Worm (Caenorhabditis elegans) whole organism, L3 larva: ENCODE data around the gene nsun-5.

Experiments used
- daf-12 ChIP-seq: fragments of 150-350 bp; optimal IDR thresholded peaks from 2 replicates; lab custom pipeline; 2014; ENCODE audit warnings: missing biosample characterization, missing genetic modification reagents, missing genetic modification characterization
- nhr-23 ChIP-seq: fragments of 150-350 bp; optimal IDR thresholded peaks from 2 replicates; lab custom pipeline; 2014; ENCODE audit warnings: missing biosample characterization, missing genetic modification reagents, missing genetic modification characterization
- nhr-28 ChIP-seq: fragments of 150-350 bp; optimal IDR thresholded peaks from 2 replicates; lab custom pipeline; 2014; ENCODE audit warnings: missing biosample characterization, missing genetic modification characterization
- nhr-43 ChIP-seq: sonication (generic microtip); optimal IDR thresholded peaks from 2 replicates; lab custom pipeline; 2016; ENCODE audit warnings: mild to moderate bottlenecking, missing genetic modification characterization, missing compliant biosample characterization; ENCODE audit not compliant: poor library complexity, severe bottlenecking
- nhr-76 ChIP-seq: fragments of 150-350 bp; sonication (generic microtip); optimal IDR thresholded peaks from 5 replicates; lab custom pipeline; 2014; ENCODE audit warnings: missing biosample characterization, missing genetic modification characterization

The nsun-5 gene

DNA sequence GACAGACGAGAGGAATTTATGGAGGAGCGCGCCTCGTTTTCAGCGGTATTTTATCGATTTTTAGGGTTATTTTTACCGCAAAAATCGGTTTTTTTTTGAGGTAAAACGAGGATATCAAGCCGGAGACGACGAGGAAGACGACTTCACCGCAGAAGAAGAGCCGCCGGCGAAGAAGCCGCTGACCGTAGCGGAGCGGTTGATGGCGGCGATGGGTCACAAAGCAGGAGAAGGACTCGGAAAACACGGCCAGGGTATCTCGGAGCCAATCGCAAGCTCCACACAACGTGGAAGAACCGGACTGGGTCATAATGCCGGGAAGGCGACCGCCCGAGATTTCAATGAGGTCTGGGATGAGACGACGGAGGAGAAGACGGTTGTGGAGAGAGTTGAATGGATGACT lies 57.0 kb downstream of the nsun-5 start:
- TF ChIP-seq nhr-28 (no peak), nhr-43 (no peak), daf-12 (tag; lab: Kevin White, UChicago) (no peak), nhr-23 (no peak), nhr-76 (tag; lab: Kevin White, UChicago) (no peak)
